Fruit fly (Drosophila melanogaster) S2 (cell line): ENCODE data around the gene CG6462.

Experiments used
- CG8478 ChIP-seq: fragments of >200 bp; optimal IDR thresholded peaks from 2 replicates; lab custom pipeline; 2018
- CTCF ChIP-seq, 2 experiments: fragments of >200 bp; optimal IDR thresholded peaks; 2 replicates each; lab custom pipeline; 2018

CG6462 gene

dm6 chr3L:6036811-6037210 is at the start of gene CG6462:
CG6462 (plus strand) TSS chr3L:6037111.
- TF ChIP-seq CTCF (optimal IDR thresholded peaks at IDR 0.05; lab: Kevin White, UChicago), result no peak
- TF ChIP-seq CG8478 (lab: Kevin White, UChicago), result no peak

- TF ChIP-seq CTCF (optimal IDR thresholded peaks at IDR 0.05; lab: Kevin White, UChicago), result no peak
- TF ChIP-seq CG8478 (lab: Kevin White, UChicago), result no peak
Observed at dm6 chr3L:5987637-5988036, 49.3 kb upstream of the CG6462 start.

DNA sequence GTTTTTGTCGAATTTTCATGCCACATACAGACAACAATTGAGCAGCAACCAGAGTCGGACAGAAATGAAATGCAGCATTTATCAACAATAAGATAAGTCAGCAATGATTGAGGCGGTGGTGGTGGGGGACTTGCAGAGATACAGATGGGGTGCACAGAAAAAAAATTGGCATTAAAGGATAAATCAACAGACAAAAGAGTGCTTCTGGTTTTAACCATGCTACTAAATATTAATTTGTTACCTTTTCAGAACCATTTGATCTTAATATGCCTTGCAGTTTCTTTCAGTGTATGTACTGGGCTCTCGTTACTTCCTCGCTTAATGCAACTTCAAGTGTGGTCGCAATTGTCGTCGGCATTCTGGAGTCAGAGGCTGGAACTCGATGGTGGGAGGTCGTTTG is 48.2 kb upstream of the CG6462 start:
- TF ChIP-seq CG8478 (lab: Kevin White, UChicago) (no peak), CTCF (optimal IDR thresholded peaks at IDR 0.05; lab: Kevin White, UChicago) (no peak)

DNA sequence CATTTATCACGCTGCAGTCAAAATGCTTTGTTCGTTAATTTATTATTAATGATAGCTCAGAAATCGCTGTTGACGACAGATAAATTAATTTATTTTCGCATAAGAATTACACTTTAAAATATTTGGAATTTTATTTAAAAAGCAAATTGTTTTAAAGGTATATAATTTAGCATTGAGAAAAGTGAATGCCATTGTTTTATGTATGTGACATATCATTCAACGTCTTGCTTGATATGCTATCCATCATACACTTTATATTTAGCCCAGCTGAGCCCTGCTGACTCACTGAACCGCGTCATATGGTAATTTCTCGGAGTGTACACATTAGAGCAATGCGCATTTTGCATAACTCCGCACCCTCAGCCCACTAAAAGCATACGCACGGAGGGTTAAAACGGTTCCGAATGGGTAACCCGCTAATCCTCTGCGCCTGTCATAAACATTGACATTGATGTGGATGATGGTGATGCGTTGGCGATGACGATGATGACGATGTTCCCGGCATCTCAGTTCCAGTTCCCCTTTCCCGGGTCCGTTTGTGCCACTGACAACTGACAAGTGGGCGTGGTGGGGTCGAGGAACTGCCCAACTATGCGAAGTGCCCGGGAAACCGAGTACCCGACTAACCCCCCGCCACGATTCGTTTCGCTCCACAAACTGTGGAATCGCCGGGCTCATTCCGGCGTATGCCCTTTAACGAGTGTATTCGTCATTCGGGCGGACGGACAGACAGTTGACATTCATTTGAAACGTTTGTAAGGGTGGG is 47.3 kb upstream of the CG6462 start:
- TF ChIP-seq CG8478 (lab: Kevin White, UChicago) (no peak), CTCF (optimal IDR thresholded peaks at IDR 0.05; lab: Kevin White, UChicago) (no peak)

- TF ChIP-seq CG8478 (lab: Kevin White, UChicago), result no peak
- TF ChIP-seq CTCF (optimal IDR thresholded peaks at IDR 0.05; lab: Kevin White, UChicago), result no peak
Observed at dm6 chr3L:5992249-5992648, 44.7 kb upstream of the CG6462 start.

DNA sequence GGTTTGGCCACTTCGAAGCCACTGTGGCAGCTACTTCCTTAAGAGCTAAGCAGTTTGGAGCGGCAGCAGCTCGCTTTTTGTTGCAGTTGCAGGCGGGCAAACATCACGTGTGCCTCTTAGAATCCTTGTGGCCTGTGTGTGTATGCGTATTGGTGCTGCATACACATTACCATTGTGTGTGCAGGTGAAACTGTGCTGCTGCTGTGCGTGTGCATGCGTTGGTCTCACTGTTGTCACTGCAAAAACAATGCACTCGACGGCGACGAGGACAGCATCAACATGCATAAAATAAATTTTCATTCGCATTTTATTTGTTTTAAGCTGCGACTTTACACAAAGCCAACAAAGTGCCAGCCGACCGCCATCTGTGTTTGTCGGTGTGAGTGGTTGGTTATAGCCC is 44.0 kb upstream of the CG6462 start:
- TF ChIP-seq CG8478 (lab: Kevin White, UChicago), result no peak
- TF ChIP-seq CTCF (optimal IDR thresholded peaks at IDR 0.05; lab: Kevin White, UChicago), result no peak

- TF ChIP-seq CG8478 (lab: Kevin White, UChicago), result no peak
- TF ChIP-seq CTCF (optimal IDR thresholded peaks at IDR 0.05; lab: Kevin White, UChicago), result no peak
Observed at dm6 chr3L:5993701-5994499, 43.0 kb upstream of the CG6462 start.

dm6 chr3L:5996520-5996919 is 40.4 kb upstream of the CG6462 start:
- TF ChIP-seq CTCF (optimal IDR thresholded peaks at IDR 0.05; lab: Kevin White, UChicago) (no peak), CG8478 (lab: Kevin White, UChicago) (no peak)

DNA sequence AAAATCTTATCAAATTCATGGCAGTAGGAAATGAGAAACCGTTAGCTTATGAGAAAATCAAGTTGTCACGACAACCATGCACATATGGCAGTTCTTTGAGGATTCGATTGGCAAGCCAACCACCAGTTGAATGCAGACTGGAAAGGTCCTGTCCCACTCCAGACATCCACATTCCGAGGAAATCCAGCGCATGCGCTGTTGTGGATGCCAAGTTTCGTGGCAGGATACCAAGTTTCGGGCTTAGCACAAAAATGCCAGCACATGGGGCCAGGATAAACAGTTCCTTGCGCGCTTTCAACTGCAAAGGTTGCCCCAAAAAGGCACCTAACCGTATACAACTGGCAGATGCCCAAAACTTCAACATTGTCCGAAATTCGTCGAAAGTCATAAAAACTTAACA is 40.0 kb upstream of the CG6462 start, which contains the start of gene PVRAP:
Gene PVRAP, plus strand, starts transcription at position 273 of the 400 bp plus-strand sequence.
- TF ChIP-seq CTCF (optimal IDR thresholded peaks at IDR 0.05; lab: Kevin White, UChicago), result no peak
- no peak for TF ChIP-seq CG8478 (lab: Kevin White, UChicago)

DNA sequence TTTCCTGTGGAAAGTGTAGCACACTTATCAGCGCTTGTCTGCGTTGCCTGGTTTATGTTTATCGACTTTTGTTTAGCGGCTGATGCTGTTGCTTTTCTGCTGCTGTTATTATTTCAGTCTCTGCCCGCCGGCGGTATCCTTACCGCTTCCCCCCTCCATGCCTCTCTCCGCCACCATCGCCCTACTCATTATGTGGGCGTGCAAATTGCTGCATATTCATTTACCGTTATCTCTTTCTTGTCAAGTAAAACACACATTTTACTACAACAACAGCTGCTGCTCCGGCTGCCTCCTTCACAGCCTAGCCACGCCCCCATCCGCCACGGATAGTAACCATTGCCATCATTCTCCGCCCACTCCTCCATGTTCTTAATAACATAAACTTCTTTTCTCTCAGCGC is 37.0 kb upstream of the CG6462 start:
- TF ChIP-seq CTCF (optimal IDR thresholded peaks at IDR 0.05; lab: Kevin White, UChicago), result no peak

dm6 chr3L:6000938-6001337 is 36.0 kb upstream of the CG6462 start:
- TF ChIP-seq CG8478 (lab: Kevin White, UChicago), result no peak
- no peak for TF ChIP-seq CTCF (optimal IDR thresholded peaks at IDR 0.05; lab: Kevin White, UChicago)

DNA sequence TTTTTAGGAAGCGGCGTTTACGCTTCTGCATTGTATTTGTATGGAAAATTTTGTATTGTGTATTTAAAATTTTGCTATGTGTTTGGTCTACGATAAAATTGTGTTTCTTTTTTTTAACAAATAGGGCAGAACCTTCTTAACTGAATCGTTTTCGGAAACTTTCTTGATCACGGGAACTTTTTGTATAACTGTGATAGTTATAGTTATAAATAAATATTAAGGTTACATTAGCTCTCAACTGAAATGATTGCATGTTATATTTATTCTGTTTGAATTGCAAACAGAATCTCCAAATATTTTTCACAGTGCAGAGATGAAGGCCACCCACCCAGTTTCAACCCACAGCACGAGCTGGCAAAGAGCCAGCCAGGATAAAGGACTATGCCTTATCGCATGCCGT is 26.0 kb upstream of the CG6462 start, which contains the start of gene alphaKap4:
Gene alphaKap4, minus strand, starts transcription at position 101 of the 400 bp plus-strand sequence.
- TF ChIP-seq CG8478 (lab: Kevin White, UChicago) (no peak), CTCF (optimal IDR thresholded peaks at IDR 0.05; lab: Kevin White, UChicago) (no peak)

DNA sequence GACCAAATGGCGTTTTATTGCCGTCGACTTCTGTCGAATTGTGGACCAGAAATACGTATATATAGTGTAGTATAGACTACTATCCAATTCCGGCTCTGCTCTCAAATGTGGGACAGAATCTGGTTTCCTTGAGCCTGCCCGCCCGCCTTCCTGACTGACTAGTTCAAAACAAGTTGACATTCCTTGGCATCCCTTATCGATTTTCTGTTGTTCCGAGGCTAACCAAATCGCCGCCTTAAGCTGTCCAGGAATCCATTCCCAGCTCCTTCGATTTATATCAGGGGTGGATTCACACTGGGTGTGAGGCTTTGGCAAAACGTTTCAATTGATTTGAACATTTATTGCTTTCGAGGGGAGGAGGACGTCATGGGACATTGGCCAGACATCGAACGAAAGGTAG is 24.0 kb upstream of the CG6462 start:
- no peak for TF ChIP-seq CG8478 (lab: Kevin White, UChicago)
- TF ChIP-seq CTCF (optimal IDR thresholded peaks at IDR 0.05; lab: Kevin White, UChicago), result no peak

- TF ChIP-seq CG8478 (lab: Kevin White, UChicago), result no peak
- TF ChIP-seq CTCF (optimal IDR thresholded peaks at IDR 0.05; lab: Kevin White, UChicago), result no peak
Observed at dm6 chr3L:6022142-6022541, 14.8 kb upstream of the CG6462 start.

- no peak for TF ChIP-seq CTCF (optimal IDR thresholded peaks at IDR 0.05; lab: Kevin White, UChicago)
- no peak for TF ChIP-seq CG8478 (lab: Kevin White, UChicago)
Observed at dm6 chr3L:6033008-6033407, 3.9 kb upstream of the CG6462 start.
